Worm (Caenorhabditis elegans) whole organism, L4/young adult: ENCODE measurements around the gene Y69H2.17.

Source experiments
- dao-5 ChIP-seq: sonication (generic microtip); optimal IDR thresholded peaks from 2 replicates; lab custom pipeline; 2016; ENCODE audit warnings: missing genotype, missing genetic modification characterization, moderate library complexity, missing compliant biosample characterization
- him-1 ChIP-seq: sonication (generic microtip); optimal IDR thresholded peaks from 2 replicates; lab custom pipeline; 2016; ENCODE audit warnings: missing genotype, missing genetic modification reagents, missing genetic modification characterization, missing compliant biosample characterization

- TF ChIP-seq him-1 (tag; lab: Kevin White, UChicago) (no peak), dao-5 (tag; lab: Kevin White, UChicago) (no peak)
Observed at ce11 chrV:18664026-18664425, 20.7 kb upstream of the Y69H2.17 start, which contains the start of gene Y69H2.3.
